Fruit fly (Drosophila melanogaster): Measurements from ENCODE around the gene sun.

sun gene

dm6 chrX:15844139-15844538 lies 4.9 kb downstream of the sun start, which contains the start of the genes ArgRS and CG8578:
TSS of gene ArgRS (minus strand) at chrX:15844145.
TSS of gene CG8578 (plus strand) at chrX:15844476.
- TF ChIP-seq CG3919 (GFP tag; optimal IDR thresholded peaks at IDR 0.05) = no peak
- peak; percentile 62 for TF ChIP-seq Sox14 (GFP tag; optimal IDR thresholded peaks at IDR 0.05)
- TF ChIP-seq achi (GFP tag; optimal IDR thresholded peaks at IDR 0.05) = no peak
- peak; percentile 17 for TF ChIP-seq OdsH (GFP tag; optimal IDR thresholded peaks at IDR 0.05)
- no peak for TF ChIP-seq svp (GFP tag)
- no peak for TF ChIP-seq Blimp-1 (GFP tag; optimal IDR thresholded peaks at IDR 0.05)
- no peak for TF ChIP-seq fd59A (GFP tag; optimal IDR thresholded peaks at IDR 0.05)
- TF ChIP-seq Met (GFP tag; optimal IDR thresholded peaks at IDR 0.05) = peak; percentile 39
- no peak for TF ChIP-seq net (GFP tag; optimal IDR thresholded peaks at IDR 0.05)
- TF ChIP-seq CG11294 (GFP tag; IDR thresholded peaks at IDR 0.05) = 0 out of 2 replicates have a peak, but pooled peaks have one; percentile 33
- peak; percentile 29 for TF ChIP-seq CG11762 (GFP tag; optimal IDR thresholded peaks at IDR 0.05; ENCODE audit: insufficient read depth)
- no peak for TF ChIP-seq Hr38 (GFP tag; optimal IDR thresholded peaks at IDR 0.05)
- TF ChIP-seq Hr4 (GFP tag; optimal IDR thresholded peaks at IDR 0.05) = peak; percentile 72
- peak; percentile 36 for TF ChIP-seq cyc (GFP tag; optimal IDR thresholded peaks at IDR 0.05)
- no peak for TF ChIP-seq Lpt (GFP tag; optimal IDR thresholded peaks at IDR 0.05)
- TF ChIP-seq CG6163 (GFP tag; IDR thresholded peaks at IDR 0.05) = no peak
- no peak for TF ChIP-seq spab (GFP tag; optimal IDR thresholded peaks at IDR 0.05)
- TF ChIP-seq salr (GFP tag; optimal IDR thresholded peaks at IDR 0.05) = no peak
- peak; percentile 20 for TF ChIP-seq CG6792 (GFP tag; optimal IDR thresholded peaks at IDR 0.05)
- no peak for TF ChIP-seq CG1621 (tag; optimal IDR thresholded peaks at IDR 0.05)
- TF ChIP-seq dsx (GFP tag; optimal IDR thresholded peaks at IDR 0.05; ENCODE audit: poor library complexity, severe bottlenecking) = no peak
- TF ChIP-seq CG32006 (GFP tag; optimal IDR thresholded peaks at IDR 0.05) = no peak
- no peak; the same call in 2 of the 3 replicates for TF ChIP-seq eg (GFP tag; IDR thresholded peaks at IDR 0.05)
- no peak for TF ChIP-seq CG10669 (GFP tag; optimal IDR thresholded peaks at IDR 0.05)
- TF ChIP-seq CG3032 (tag; optimal IDR thresholded peaks at IDR 0.05) = peak; percentile 69
- TF ChIP-seq vri (GFP tag; optimal IDR thresholded peaks at IDR 0.05) = no peak
- TF ChIP-seq CG9139 (GFP tag; optimal IDR thresholded peaks at IDR 0.05) = no peak
- TF ChIP-seq fd85E (GFP tag; optimal IDR thresholded peaks at IDR 0.05) = no peak
- TF ChIP-seq Hr39 (GFP tag; optimal IDR thresholded peaks at IDR 0.05) = peak; percentile 60
- no peak for TF ChIP-seq CG8319 (GFP tag; optimal IDR thresholded peaks at IDR 0.05)
- TF ChIP-seq CG15336 (GFP tag; IDR thresholded peaks at IDR 0.05) = peak; percentile 29; the same call in 1 of the 2 replicates
- peak; percentile 62 for TF ChIP-seq topi (GFP tag; optimal IDR thresholded peaks at IDR 0.05)
- TF ChIP-seq Eip78C (GFP tag) = peak; percentile 91
- no peak for TF ChIP-seq CG8119 (GFP tag; IDR thresholded peaks at IDR 0.05)
- no peak for TF ChIP-seq dac (GFP tag; optimal IDR thresholded peaks at IDR 0.05)
- TF ChIP-seq Ets21C (GFP tag; optimal IDR thresholded peaks at IDR 0.05) = peak; percentile 44
- TF ChIP-seq ss (GFP tag; optimal IDR thresholded peaks at IDR 0.05) = peak in 1 of 2 experiments; percentile 67
- no peak for TF ChIP-seq CG34406 (GFP tag; optimal IDR thresholded peaks at IDR 0.05)
- no peak for TF ChIP-seq CG7368 (GFP tag; optimal IDR thresholded peaks at IDR 0.05)
- TF ChIP-seq CG31627 (GFP tag; optimal IDR thresholded peaks at IDR 0.05) = peak; percentile 49
- no peak for TF ChIP-seq Smox (GFP tag; optimal IDR thresholded peaks at IDR 0.05)
- no peak for TF ChIP-seq pdm3 (GFP tag; optimal IDR thresholded peaks at IDR 0.05)
- no peak for TF ChIP-seq fkh (GFP tag; optimal IDR thresholded peaks at IDR 0.05)
- peak; percentile 78 for TF ChIP-seq Gug (GFP tag; IDR thresholded peaks at IDR 0.05)
- peak; percentile 43 for TF ChIP-seq esn (GFP tag; optimal IDR thresholded peaks at IDR 0.05)
- no peak for TF ChIP-seq CG6276 (GFP tag; optimal IDR thresholded peaks at IDR 0.05)
- no peak for TF ChIP-seq CG4318 (GFP tag; optimal IDR thresholded peaks at IDR 0.05)
- TF ChIP-seq Ets96B (tag; optimal IDR thresholded peaks at IDR 0.05) = no peak
- no peak for TF ChIP-seq Sox102F (GFP tag; optimal IDR thresholded peaks at IDR 0.05)
- no peak for TF ChIP-seq Eip93F (GFP tag; optimal IDR thresholded peaks at IDR 0.05)
- TF ChIP-seq CG11902 (GFP tag; optimal IDR thresholded peaks at IDR 0.05) = no peak
- peak; percentile 58 for TF ChIP-seq CG10631 (GFP tag; optimal IDR thresholded peaks at IDR 0.05)
- peak; percentile 74 for TF ChIP-seq lz (GFP tag; optimal IDR thresholded peaks at IDR 0.05)

All from whole organism, prepupa.